Worm (Caenorhabditis elegans): ENCODE data around the gene F53E4.1.
A peak's percentile ranks its signal among the peaks of the same experiment; 100 is the strongest.

Gene F53E4.1

ce11 chrV:15664053-15664661, 3.9 kb downstream of the F53E4.1 start (continued):
- TF ChIP-seq fkh-4 (tag; optimal IDR thresholded peaks at IDR 0.05; ENCODE audit: borderline replicate concordance) (no peak), ceh-82 (tag; optimal IDR thresholded peaks at IDR 0.05) (peak in 1 of 3 experiments; percentile 24), fos-1 (tag; optimal IDR thresholded peaks at IDR 0.05) (no peak), mef-2 (tag; optimal IDR thresholded peaks at IDR 0.05) (no peak), dsc-1 (tag; optimal IDR thresholded peaks at IDR 0.05) (no peak), hlh-17 (GFP tag; optimal IDR thresholded peaks at IDR 0.05; ENCODE audit: borderline replicate concordance) (no peak), snpc-4 (tag; optimal IDR thresholded peaks at IDR 0.05) (no peak), vab-15 (tag; optimal IDR thresholded peaks at IDR 0.05) (no peak), alr-1 (tag; optimal IDR thresholded peaks at IDR 0.05; ENCODE audit: borderline replicate concordance) (no peak), lin-13 (GFP tag; optimal IDR thresholded peaks at IDR 0.05) (no peak), pqm-1 (tag; optimal IDR thresholded peaks at IDR 0.05) (no peak), ceh-90 (tag; optimal IDR thresholded peaks at IDR 0.05) (no peak), nhr-85 (tag) (peak; percentile 89), F16B12.6 (tag; optimal IDR thresholded peaks at IDR 0.05) (no peak), fkh-10 (GFP tag; optimal IDR thresholded peaks at IDR 0.05) (no peak), swsn-7 (tag; optimal IDR thresholded peaks at IDR 0.05) (peak; percentile 16), ets-5 (GFP tag; IDR thresholded peaks at IDR 0.05) (no peak), zip-4 (GFP tag; optimal IDR thresholded peaks at IDR 0.05) (no peak), elt-2 (tag; optimal IDR thresholded peaks at IDR 0.05) (peak; percentile 15), tbx-2 (tag; optimal IDR thresholded peaks at IDR 0.05) (peak; percentile 20), mep-1 (tag; optimal IDR thresholded peaks at IDR 0.05) (peak; percentile 59), snu-23 (GFP tag; optimal IDR thresholded peaks at IDR 0.05) (peak; percentile 62), mdl-1 (tag; optimal IDR thresholded peaks at IDR 0.05) (peak in 1 of 2 experiments; percentile 62), nhr-19 (GFP tag; conservative IDR thresholded peaks at IDR 0.05) (no peak), lsy-2 (tag; optimal IDR thresholded peaks at IDR 0.05) (peak; percentile 55 to 71), lin-14 (GFP tag; optimal IDR thresholded peaks at IDR 0.05) (peak; percentile 83), unc-86 (tag; optimal IDR thresholded peaks at IDR 0.05) (no peak), C04F5.9 (tag; optimal IDR thresholded peaks at IDR 0.05) (no peak), nhr-12 (tag; optimal IDR thresholded peaks at IDR 0.05) (no peak), unc-130 (tag; optimal IDR thresholded peaks at IDR 0.05) (no peak), C34B4.2 (tag; optimal IDR thresholded peaks at IDR 0.05) (no peak), efl-3 (GFP tag; optimal IDR thresholded peaks at IDR 0.05) (no peak)

ce11 chrV:15661580-15661979, 6.5 kb downstream of the F53E4.1 start:
- TF ChIP-seq isw-1 (GFP tag; IDR thresholded peaks at IDR 0.05) (no peak), nhr-71 (tag; optimal IDR thresholded peaks at IDR 0.05) (peak; percentile 8), rnt-1 (tag; optimal IDR thresholded peaks at IDR 0.05) (peak; percentile 52), zip-4 (GFP tag; optimal IDR thresholded peaks at IDR 0.05) (no peak), lsy-2 (tag; optimal IDR thresholded peaks at IDR 0.05) (peak in 1 of 2 experiments; percentile 20), dsc-1 (tag; optimal IDR thresholded peaks at IDR 0.05) (peak; percentile 72)

ce11 chrV:15661003-15661402, 7.1 kb downstream of the F53E4.1 start:
- TF ChIP-seq pqm-1 (tag; optimal IDR thresholded peaks at IDR 0.05) (no peak), snu-23 (GFP tag; optimal IDR thresholded peaks at IDR 0.05) (peak; percentile 15), grh-1 (GFP tag; IDR thresholded peaks at IDR 0.05) (peak; percentile 43; the same call in 1 of the 2 replicates), ets-5 (GFP tag; IDR thresholded peaks at IDR 0.05) (no peak), lin-14 (GFP tag; optimal IDR thresholded peaks at IDR 0.05) (peak; percentile 82), zag-1 (tag; optimal IDR thresholded peaks at IDR 0.05) (no peak), nhr-71 (tag; optimal IDR thresholded peaks at IDR 0.05) (peak; percentile 26), irx-1 (tag; optimal IDR thresholded peaks at IDR 0.05) (peak; percentile 16), rnt-1 (tag; optimal IDR thresholded peaks at IDR 0.05) (peak; percentile 5), nhr-85 (tag) (peak; percentile 96), efl-3 (GFP tag; optimal IDR thresholded peaks at IDR 0.05) (peak; percentile 2), efl-1 (optimal IDR thresholded peaks at IDR 0.05) (no peak), efl-1 (GFP tag; optimal IDR thresholded peaks at IDR 0.05 in 1 of 2) (peak in 1 of 2 experiments; percentile 62), elt-3 (tag; optimal IDR thresholded peaks at IDR 0.05) (peak in 1 of 6 experiments; percentile 27), nhr-90 (tag; optimal IDR thresholded peaks at IDR 0.05; ENCODE audit: poor library complexity) (peak; percentile 10), nhr-77 (tag; optimal IDR thresholded peaks at IDR 0.05) (no peak), blmp-1 (tag; optimal IDR thresholded peaks at IDR 0.05) (peak; percentile 67), xbp-1 (tag; optimal IDR thresholded peaks at IDR 0.05) (no peak), alr-1 (tag; optimal IDR thresholded peaks at IDR 0.05; ENCODE audit: borderline replicate concordance) (no peak), nhr-20 (tag; optimal IDR thresholded peaks at IDR 0.05) (peak; percentile 28), lin-13 (GFP tag; optimal IDR thresholded peaks at IDR 0.05) (peak; percentile 30)

All from whole organism, L1 larva.